Worm (Caenorhabditis elegans): ENCODE results near the gene srt-31.

DNA sequence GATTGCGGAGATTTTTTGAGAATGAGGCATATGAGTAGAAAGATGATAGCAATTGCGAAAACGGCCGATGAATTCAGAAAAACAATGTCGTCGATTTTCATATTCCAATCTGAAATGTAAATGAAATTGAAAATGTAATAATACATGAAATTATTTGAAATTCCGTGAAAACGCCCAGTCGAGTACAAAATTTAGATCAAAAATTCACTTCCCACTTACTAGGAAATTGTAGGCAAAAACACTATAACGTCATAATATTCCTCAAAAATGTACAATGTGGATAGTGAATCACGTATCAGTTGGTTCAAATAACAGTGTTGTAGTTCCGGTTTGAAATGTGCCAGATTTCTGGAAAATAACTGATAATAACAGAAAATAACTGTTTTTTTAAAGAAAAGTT lies 28.5 kb downstream of the srt-31 start, which contains the start of gene str-256:
- TF ChIP-seq him-1 (tag; optimal IDR thresholded peaks at IDR 0.05): no peak
- no peak for TF ChIP-seq W03F9.2 (tag; optimal IDR thresholded peaks at IDR 0.05)

Measured in whole organism, L4/young adult.